Worm (Caenorhabditis elegans) whole organism, L4/young adult: ENCODE measurements around the gene blos-2.

ENCODE experiments used
- dao-5 ChIP-seq: sonication (generic microtip); optimal IDR thresholded peaks from 2 replicates; lab custom pipeline; 2016; ENCODE audit warnings: missing genotype, missing genetic modification characterization, moderate library complexity, missing compliant biosample characterization
- him-1 ChIP-seq: sonication (generic microtip); optimal IDR thresholded peaks from 2 replicates; lab custom pipeline; 2016; ENCODE audit warnings: missing genotype, missing genetic modification reagents, missing genetic modification characterization, missing compliant biosample characterization

ce11 chrIV:6303642-6304041, 30.4 kb upstream of the blos-2 start, which contains the start of gene srv-25:
- no peak for TF ChIP-seq him-1 (tag; lab: Kevin White, UChicago)
- no peak for TF ChIP-seq dao-5 (tag; lab: Kevin White, UChicago)
